Worm (Caenorhabditis elegans) whole organism, L4 larva: ENCODE measurements around the gene ech-6.

Experiments used
- D1046.2 ChIP-seq: fragments of 200-800 bp; sonication (Bioruptor generic); IDR thresholded peaks from 2 replicates; pipeline ENCODE4 v1.3.6; 2022; ENCODE audit warnings: missing genetic modification characterization, missing compliant biosample characterization
- F37D6.2 ChIP-seq: sonication (generic microtip); optimal IDR thresholded peaks from 2 replicates; lab custom pipeline; 2016; ENCODE audit warnings: mild to moderate bottlenecking, missing genetic modification characterization, missing compliant biosample characterization
- T20F7.1 ChIP-seq: fragments of 200-800 bp; sonication (Bioruptor generic); optimal IDR thresholded peaks from 2 replicates; lab custom pipeline; 2018; ENCODE audit warnings: mild to moderate bottlenecking, missing genetic modification characterization, missing compliant biosample characterization
- Y105C5A.15 ChIP-seq: fragments of 200-800 bp; sonication (Bioruptor generic); IDR thresholded peaks from 2 replicates; pipeline ENCODE4 v1.3.6; 2022; ENCODE audit warnings: missing genetic modification characterization, missing compliant biosample characterization
- Y48G9A.11 ChIP-seq: fragments of 200-800 bp; sonication (Bioruptor generic); IDR thresholded peaks from 2 replicates; pipeline ENCODE4 v1.3.6; 2022; ENCODE audit warnings: missing genetic modification reagents, missing genetic modification characterization, missing compliant biosample characterization
- Y5F2A.4 ChIP-seq: fragments of 200-800 bp; sonication (Bioruptor generic); optimal IDR thresholded peaks from 2 replicates; lab custom pipeline; 2018; ENCODE audit warnings: mild to moderate bottlenecking, missing genetic modification characterization, missing compliant biosample characterization
- Y75B8A.6 ChIP-seq: fragments of 200-800 bp; sonication (Bioruptor generic); IDR thresholded peaks from 2 replicates; pipeline ENCODE4 v1.3.6; 2022; ENCODE audit warnings: missing genetic modification reagents, missing genetic modification characterization, missing compliant biosample characterization
- ama-1 ChIP-seq: fragments of 150-350 bp; optimal IDR thresholded peaks from 2 replicates; lab custom pipeline; 2014; ENCODE audit warnings: inconsistent platforms, mixed read lengths
- arid-1 ChIP-seq: fragments of 200-800 bp; sonication (Bioruptor generic); conservative IDR thresholded peaks from 2 replicates; pipeline ENCODE4 v1.3.6; 2022; ENCODE audit warnings: missing genetic modification reagents, missing genetic modification characterization, missing compliant biosample characterization
- attf-4 ChIP-seq: sonication (generic microtip); optimal IDR thresholded peaks from 3 replicates; lab custom pipeline; 2017; ENCODE audit warnings: missing biosample characterization, missing genetic modification characterization
- ceh-20 ChIP-seq: fragments of 200-800 bp; sonication (Bioruptor generic); IDR thresholded peaks from 2 replicates; pipeline ENCODE4 v1.3.6; 2022; ENCODE audit warnings: missing genetic modification reagents, missing genetic modification characterization, missing compliant biosample characterization
- ceh-44 ChIP-seq: fragments of 200-800 bp; sonication (Bioruptor generic); IDR thresholded peaks from 2 replicates; pipeline ENCODE4 v1.3.6; 2022; ENCODE audit warnings: missing genetic modification reagents, missing genetic modification characterization, missing compliant biosample characterization
- ceh-82 ChIP-seq: sonication (generic microtip); optimal IDR thresholded peaks from 2 replicates; lab custom pipeline; 2017; ENCODE audit warnings: missing biosample characterization, missing genetic modification characterization
- ces-1 ChIP-seq: fragments of 150-350 bp; sonication (generic microtip); optimal IDR thresholded peaks from 4 replicates; lab custom pipeline; 2014; ENCODE audit warnings: missing biosample characterization, missing genetic modification reagents, missing genetic modification characterization
- daf-12 ChIP-seq: fragments of 150-350 bp; optimal IDR thresholded peaks from 2 replicates; lab custom pipeline; 2014; ENCODE audit warnings: missing biosample characterization, missing genetic modification reagents, missing genetic modification characterization
- dmd-6 ChIP-seq: fragments of 200-800 bp; sonication (Bioruptor generic); IDR thresholded peaks from 2 replicates; pipeline ENCODE4 v1.3.6; 2022; ENCODE audit warnings: missing genetic modification reagents, missing genetic modification characterization, missing compliant biosample characterization
- dpl-1 ChIP-seq: fragments of 150-350 bp; optimal IDR thresholded peaks from 2 replicates; lab custom pipeline; 2014; ENCODE audit warnings: missing biosample characterization, missing genetic modification reagents, missing genetic modification characterization
- egl-27 ChIP-seq: sonication (generic microtip); optimal IDR thresholded peaks from 3 replicates; lab custom pipeline; 2017; ENCODE audit warnings: missing biosample characterization, missing genetic modification reagents, missing genetic modification characterization
- fos-1 ChIP-seq: fragments of 150-350 bp; optimal IDR thresholded peaks from 2 replicates; lab custom pipeline; 2014; ENCODE audit warnings: missing biosample characterization, missing genetic modification characterization
- gei-8 ChIP-seq: fragments of 200-800 bp; sonication (Bioruptor generic); optimal IDR thresholded peaks from 2 replicates; lab custom pipeline; 2018; ENCODE audit warnings: mild to moderate bottlenecking, missing genetic modification characterization, missing compliant biosample characterization
- hmg-1.1 ChIP-seq: fragments of 200-800 bp; sonication (Bioruptor generic); IDR thresholded peaks from 2 replicates; pipeline ENCODE4 v1.3.6; 2022; ENCODE audit warnings: missing genetic modification reagents, missing genetic modification characterization, missing compliant biosample characterization
- jun-1 ChIP-seq: fragments of 150-350 bp; optimal IDR thresholded peaks from 2 replicates; lab custom pipeline; 2014; ENCODE audit warnings: missing biosample characterization, missing genetic modification reagents, missing genetic modification characterization
- lin-1 ChIP-seq: fragments of 200-800 bp; sonication (Bioruptor generic); IDR thresholded peaks from 2 replicates; pipeline ENCODE4 v1.3.6; 2022; ENCODE audit warnings: missing genetic modification reagents, missing genetic modification characterization, missing compliant biosample characterization
- lin-13 ChIP-seq: fragments of 150-350 bp; optimal IDR thresholded peaks from 2 replicates; lab custom pipeline; 2014; ENCODE audit warnings: missing biosample characterization, missing genetic modification reagents, missing genetic modification characterization
- lin-15B ChIP-seq: fragments of 150-350 bp; sonication (generic microtip); optimal IDR thresholded peaks from 3 replicates; lab custom pipeline; 2014; ENCODE audit warnings: missing biosample characterization, missing genetic modification characterization
- lin-38 ChIP-seq: fragments of 200-800 bp; sonication (Bioruptor generic); IDR thresholded peaks from 2 replicates; pipeline ENCODE4 v1.3.6; 2022; ENCODE audit warnings: missing genetic modification reagents, missing genetic modification characterization, missing compliant biosample characterization
- lin-39 ChIP-seq: fragments of 150-350 bp; optimal IDR thresholded peaks from 2 replicates; lab custom pipeline; 2014; ENCODE audit warnings: missing biosample characterization, missing genetic modification reagents, missing genetic modification characterization
- lir-3 ChIP-seq: sonication (generic microtip); optimal IDR thresholded peaks from 2 replicates; lab custom pipeline; 2016; ENCODE audit warnings: mild to moderate bottlenecking, missing genetic modification characterization, missing compliant biosample characterization
- lsy-2 ChIP-seq, 2 experiments: fragments of 150-350 bp in 1 of 2; sonication (generic microtip) in 1 of 2; optimal IDR thresholded peaks; 2 replicates each; lab custom pipeline; 2014 to 2017; ENCODE audit warnings: missing biosample characterization in 2 of 2, missing genetic modification characterization in 2 of 2
- madf-5 ChIP-seq, 2 experiments: fragments of 200-800 bp; sonication (Bioruptor generic); IDR thresholded peaks; 2 replicates each; pipeline ENCODE4 v1.3.6; 2022; ENCODE audit warnings: missing compliant biosample characterization in 2 of 2, missing genetic modification characterization in 2 of 2
- mdl-1 ChIP-seq, 2 experiments: fragments of 150-350 bp in 1 of 2; sonication (generic microtip) in 1 of 2; optimal IDR thresholded peaks; 2 replicates each; lab custom pipeline; 2014 to 2017; ENCODE audit warnings: missing biosample characterization in 2 of 2, missing genetic modification characterization in 2 of 2
- mdt-29 ChIP-seq: fragments of 200-800 bp; sonication (Bioruptor generic); IDR thresholded peaks from 2 replicates; pipeline ENCODE4 v1.3.6; 2022; ENCODE audit warnings: missing genetic modification reagents, missing genetic modification characterization, missing compliant biosample characterization
- mes-2 ChIP-seq: sonication (generic microtip); optimal IDR thresholded peaks from 2 replicates; lab custom pipeline; 2016; ENCODE audit warnings: missing genotype, mild to moderate bottlenecking, missing genetic modification characterization, missing compliant biosample characterization; ENCODE audit not compliant: poor library complexity, severe bottlenecking
- nhr-10 ChIP-seq: fragments of 150-350 bp; optimal IDR thresholded peaks from 2 replicates; lab custom pipeline; 2014; ENCODE audit warnings: missing biosample characterization, missing genetic modification characterization
- nhr-102 ChIP-seq: sonication (generic microtip); optimal IDR thresholded peaks from 2 replicates; lab custom pipeline; 2016; ENCODE audit warnings: mild to moderate bottlenecking, missing genetic modification characterization, moderate library complexity, missing compliant biosample characterization
- nhr-11 ChIP-seq: fragments of 150-350 bp; optimal IDR thresholded peaks from 2 replicates; lab custom pipeline; 2014; ENCODE audit warnings: missing biosample characterization, missing genetic modification characterization
- nhr-237 ChIP-seq: sonication (generic microtip); optimal IDR thresholded peaks from 2 replicates; lab custom pipeline; 2017; ENCODE audit warnings: missing biosample characterization, missing genetic modification characterization
- nhr-25 ChIP-seq: sonication (generic microtip); optimal IDR thresholded peaks from 2 replicates; lab custom pipeline; 2017; ENCODE audit warnings: missing genetic modification characterization, mild to moderate bottlenecking, missing compliant biosample characterization, antibody characterized with exemption, moderate library complexity, borderline replicate concordance; ENCODE audit not compliant: insufficient read depth
- nhr-48 ChIP-seq: sonication (generic microtip); optimal IDR thresholded peaks from 2 replicates; lab custom pipeline; 2016; ENCODE audit warnings: mild to moderate bottlenecking, missing genetic modification characterization, missing compliant biosample characterization
- nhr-76 ChIP-seq: fragments of 150-350 bp; optimal IDR thresholded peaks from 2 replicates; lab custom pipeline; 2014; ENCODE audit warnings: missing biosample characterization, missing genetic modification characterization
- php-3 ChIP-seq: fragments of 200-800 bp; sonication (Bioruptor generic); IDR thresholded peaks from 2 replicates; pipeline ENCODE4 v1.3.6; 2022; ENCODE audit warnings: missing genetic modification reagents, missing genetic modification characterization, missing compliant biosample characterization
- saeg-2 ChIP-seq: fragments of 200-800 bp; sonication (Bioruptor generic); IDR thresholded peaks from 2 replicates; pipeline ENCODE4 v1.3.6; 2022; ENCODE audit warnings: missing genetic modification reagents, missing genetic modification characterization, missing compliant biosample characterization
- set-16 ChIP-seq: fragments of 200-800 bp; sonication (Bioruptor generic); IDR thresholded peaks from 2 replicates; pipeline ENCODE4 v1.3.6; 2022; ENCODE audit warnings: missing genetic modification reagents, missing genetic modification characterization, missing compliant biosample characterization
- spr-1 ChIP-seq: sonication (generic microtip); optimal IDR thresholded peaks from 2 replicates; lab custom pipeline; 2016; ENCODE audit warnings: mild to moderate bottlenecking, missing genetic modification characterization, missing compliant biosample characterization
- tra-1 ChIP-seq: fragments of 200-800 bp; sonication (Bioruptor generic); IDR thresholded peaks from 2 replicates; pipeline ENCODE4 v1.3.6; 2022; ENCODE audit warnings: missing genetic modification reagents, missing genetic modification characterization, missing compliant biosample characterization
- unc-130 ChIP-seq: sonication (generic microtip); optimal IDR thresholded peaks from 2 replicates; lab custom pipeline; 2016; ENCODE audit warnings: missing genetic modification reagents, missing genetic modification characterization, missing compliant biosample characterization
- vab-7 ChIP-seq: fragments of 200-800 bp; sonication (Bioruptor generic); IDR thresholded peaks from 2 replicates; pipeline ENCODE4 v1.3.6; 2022; ENCODE audit warnings: missing genetic modification reagents, missing genetic modification characterization, missing compliant biosample characterization
- zag-1 ChIP-seq: fragments of 150-350 bp; optimal IDR thresholded peaks from 2 replicates; lab custom pipeline; 2014; ENCODE audit warnings: missing biosample characterization, missing genetic modification characterization
- zip-2 ChIP-seq: fragments of 150-350 bp; optimal IDR thresholded peaks from 2 replicates; lab custom pipeline; 2014; ENCODE audit warnings: missing biosample characterization, missing genetic modification characterization

The ech-6 gene

DNA sequence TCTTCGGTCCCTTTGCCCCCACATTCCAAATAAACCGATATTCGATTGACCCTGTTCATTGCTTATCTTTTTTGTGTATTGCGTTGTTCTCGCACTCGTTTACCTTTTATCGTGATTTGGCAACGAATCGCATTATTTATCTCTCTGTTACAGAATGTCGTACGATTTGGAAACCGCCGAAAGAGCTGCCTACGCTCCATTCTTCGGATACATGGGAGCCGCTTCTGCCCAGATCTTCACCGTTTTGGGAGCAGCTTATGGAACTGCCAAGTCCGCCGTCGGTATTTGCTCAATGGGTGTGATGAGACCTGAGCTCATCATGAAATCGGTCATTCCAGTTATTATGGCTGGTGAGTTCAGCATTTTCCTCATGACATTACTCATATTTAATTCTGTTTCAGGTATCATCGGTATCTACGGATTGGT is 29.3 kb upstream of the ech-6 start, which contains the start of gene vha-2 (continued):
- TF ChIP-seq vab-7 (no peak), nhr-102 (tag; lab: Kevin White, UChicago) (peak; percentile 12), arid-1 (GFP tag; lab: Robert Waterston, UW) (peak; percentile 49), T20F7.1 (peak; percentile 61), jun-1 (tag; lab: Kevin White, UChicago) (no peak), nhr-237 (tag; lab: Kevin White, UChicago) (no peak), nhr-25 (tag; lab: Kevin White, UChicago) (no peak), nhr-10 (tag; lab: Kevin White, UChicago) (no peak), set-16 (peak; percentile 23; the same call in 1 of the 2 replicates), madf-5 (GFP tag; IDR thresholded peaks at IDR 0.05; lab: Robert Waterston, UW) (0 out of 4 replicates have a peak, but pooled peaks of 1 of the 2 experiments have one; percentile 34)

DNA sequence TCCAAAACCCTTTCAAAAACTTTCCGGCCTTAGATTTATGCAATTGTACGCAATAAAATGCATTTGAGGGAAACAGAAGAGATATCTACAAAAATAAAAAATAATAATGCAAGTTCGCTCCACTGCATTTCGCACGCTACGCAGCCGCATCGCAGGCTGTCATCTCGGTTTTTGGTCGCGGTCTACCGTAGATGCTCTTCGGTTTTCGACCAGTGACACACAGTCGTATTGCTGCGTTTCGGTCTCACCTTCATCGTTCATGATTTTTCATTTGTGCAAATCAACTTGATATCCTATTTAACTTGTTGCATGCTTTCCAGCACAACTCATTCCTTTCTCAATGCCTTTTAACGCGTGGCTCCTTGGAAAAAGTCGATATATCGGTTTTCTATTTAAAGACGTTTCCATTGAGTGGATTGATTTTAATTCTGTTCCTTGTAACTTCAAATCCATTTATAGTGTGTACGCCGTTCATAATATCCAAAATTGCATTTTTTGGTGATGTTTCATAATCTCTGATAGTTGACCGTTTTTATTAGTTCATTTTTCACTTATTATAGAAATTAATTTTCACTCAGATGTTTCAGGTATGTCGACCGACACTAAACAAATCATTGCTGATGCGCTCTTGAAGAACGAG is 28.1 kb upstream of the ech-6 start, which contains the start of gene vha-1:
vha-1 (plus strand) TSS at position 590 of the 640 bp plus-strand sequence.
- TF ChIP-seq zag-1 (tag; lab: Kevin White, UChicago) = no peak
- no peak for TF ChIP-seq daf-12 (tag; lab: Kevin White, UChicago)
- TF ChIP-seq nhr-11 (tag; lab: Kevin White, UChicago) = peak; percentile 80
- TF ChIP-seq spr-1 (tag; lab: Kevin White, UChicago) = peak; percentile 64
- no peak for TF ChIP-seq attf-4 (tag; lab: Kevin White, UChicago)
- TF ChIP-seq php-3 = no peak
- TF ChIP-seq lin-15B (tag; lab: Kevin White, UChicago) = peak; percentile 40
- no peak for TF ChIP-seq Y48G9A.11
- 0 out of 2 replicates have a peak, but pooled peaks have one; percentile 46 for TF ChIP-seq tra-1 (GFP tag; lab: Robert Waterston, UW)
- TF ChIP-seq ama-1 (lab: Kevin White, UChicago) = peak; percentile 87
- TF ChIP-seq D1046.2 (GFP tag; lab: Robert Waterston, UW) = no peak
- peak; percentile 77 for TF ChIP-seq hmg-1.1 (GFP tag; lab: Robert Waterston, UW)
- TF ChIP-seq dmd-6 = peak; percentile 93
- no peak for TF ChIP-seq ceh-20
- TF ChIP-seq saeg-2 = no peak
- TF ChIP-seq lin-13 (GFP tag; lab: Kevin White, UChicago) = peak; percentile 95
- no peak for TF ChIP-seq egl-27 (tag; lab: Kevin White, UChicago)
- peak; percentile 7 for TF ChIP-seq F37D6.2 (tag; lab: Kevin White, UChicago)
- TF ChIP-seq unc-130 (GFP tag; lab: Kevin White, UChicago) = peak; percentile 2
- no peak for TF ChIP-seq Y75B8A.6 (GFP tag; lab: Robert Waterston, UW)
- no peak for TF ChIP-seq zip-2 (tag; lab: Kevin White, UChicago)
- TF ChIP-seq nhr-237 (tag; lab: Kevin White, UChicago) = no peak
- TF ChIP-seq gei-8 = no peak
- peak; percentile 40 for TF ChIP-seq nhr-48 (tag; lab: Kevin White, UChicago)
- peak; percentile 4 to 70 for TF ChIP-seq mdl-1 (tag; optimal IDR thresholded peaks at IDR 0.05; lab: Kevin White, UChicago)
- TF ChIP-seq mes-2 = peak; percentile 91
- TF ChIP-seq nhr-76 (tag; lab: Kevin White, UChicago) = no peak
- peak; percentile 42; the same call in 1 of the 2 replicates for TF ChIP-seq ceh-44 (GFP tag; lab: Robert Waterston, UW)
- TF ChIP-seq ces-1 (GFP tag; lab: Kevin White, UChicago) = no peak
- peak; percentile 80 for TF ChIP-seq lin-1
- no peak for TF ChIP-seq Y105C5A.15 (GFP tag; lab: Robert Waterston, UW)
- TF ChIP-seq lin-39 (tag; lab: Kevin White, UChicago) = no peak
- TF ChIP-seq nhr-10 (tag; lab: Kevin White, UChicago) = peak; percentile 78
- peak; percentile 91 to 96 for TF ChIP-seq lsy-2 (tag; optimal IDR thresholded peaks at IDR 0.05; lab: Kevin White, UChicago)
- peak; percentile 74 for TF ChIP-seq dpl-1 (GFP tag; lab: Kevin White, UChicago)
- TF ChIP-seq ceh-82 (tag; lab: Kevin White, UChicago) = no peak
- TF ChIP-seq Y5F2A.4 (GFP tag; lab: Kevin White, UChicago) = no peak
- TF ChIP-seq fos-1 (tag; lab: Kevin White, UChicago) = peak; percentile 25
- no peak for TF ChIP-seq lir-3 (tag; lab: Kevin White, UChicago)
- TF ChIP-seq mdt-29 = peak; percentile 71; the same call in 1 of the 2 replicates
- no peak for TF ChIP-seq set-16
- peak; percentile 97 for TF ChIP-seq lin-38 (GFP tag; lab: Robert Waterston, UW)
